Worm (Caenorhabditis elegans) whole organism, L2 larva: ENCODE data around the gene nsph-3.2.

ENCODE experiments used
- R02D3.7 ChIP-seq: fragments of 150-350 bp; optimal IDR thresholded peaks from 2 replicates; lab custom pipeline; 2014; ENCODE audit warnings: missing biosample characterization, missing genetic modification characterization
- ama-1 ChIP-seq: fragments of 150-350 bp; optimal IDR thresholded peaks from 2 replicates; lab custom pipeline; 2018; ENCODE audit warnings: inconsistent platforms
- ceh-16 ChIP-seq: fragments of 150-350 bp; optimal IDR thresholded peaks from 2 replicates; lab custom pipeline; 2014; ENCODE audit warnings: missing biosample characterization, missing genetic modification characterization
- mbf-1 ChIP-seq: sonication (generic microtip); optimal IDR thresholded peaks from 2 replicates; lab custom pipeline; 2017; ENCODE audit warnings: missing biosample characterization, missing genetic modification characterization
- mdl-1 ChIP-seq, 2 experiments: fragments of 150-350 bp in 1 of 2; sonication (generic microtip) in 1 of 2; optimal IDR thresholded peaks; 2 replicates each; lab custom pipeline; 2017; ENCODE audit warnings: missing biosample characterization in 2 of 2, missing genetic modification characterization in 2 of 2
- nhr-10 ChIP-seq: sonication (generic microtip); optimal IDR thresholded peaks from 2 replicates; lab custom pipeline; 2017; ENCODE audit warnings: missing biosample characterization, missing genetic modification characterization
- nhr-21 ChIP-seq: fragments of 150-350 bp; optimal IDR thresholded peaks from 2 replicates; lab custom pipeline; 2014; ENCODE audit warnings: missing biosample characterization, missing genetic modification characterization
- sma-9 ChIP-seq, 2 experiments: fragments of 150-350 bp in 1 of 2; sonication (generic microtip) in 1 of 2; optimal IDR thresholded peaks; 2 replicates each; lab custom pipeline; 2014 to 2016; ENCODE audit warnings: missing genetic modification characterization in 2 of 2, mild to moderate bottlenecking in 1 of 2, missing biosample characterization in 1 of 2, missing compliant biosample characterization in 1 of 2, missing genetic modification reagents in 1 of 2, moderate library complexity in 1 of 2
- zag-1 ChIP-seq: fragments of 150-350 bp; optimal IDR thresholded peaks from 2 replicates; lab custom pipeline; 2014; ENCODE audit warnings: missing biosample characterization, missing genetic modification characterization
- ztf-1 ChIP-seq: fragments of 200-800 bp; sonication (Bioruptor generic); conservative IDR thresholded peaks from 2 replicates; pipeline ENCODE4 v1.3.6; 2022; ENCODE audit warnings: missing genetic modification characterization, missing compliant biosample characterization

The nsph-3.2 gene

ce11 chrIV:10157489-10158088 lies 44.9 kb downstream of the nsph-3.2 start, which contains the start of gene ttr-53:
Gene ttr-53 (plus strand): TSS chrIV:10158038.
- TF ChIP-seq nhr-21 = no peak
- no peak for TF ChIP-seq mdl-1 (tag; optimal IDR thresholded peaks at IDR 0.05; lab: Kevin White, UChicago)

ce11 chrIV:10161706-10162105 lies 49.0 kb downstream of the nsph-3.2 start, which contains the start of gene pps-1:
Gene pps-1 (plus strand): TSS chrIV:10162006.
- no peak for TF ChIP-seq sma-9 (GFP tag; optimal IDR thresholded peaks at IDR 0.05; lab: Kevin White, UChicago)
- no peak for TF ChIP-seq sma-9 (tag; optimal IDR thresholded peaks at IDR 0.05; lab: Kevin White, UChicago)
- TF ChIP-seq R02D3.7 (tag; lab: Kevin White, UChicago) = no peak
- TF ChIP-seq ztf-1 (GFP tag; lab: Robert Waterston, UW) = no peak
- TF ChIP-seq mbf-1 (tag; lab: Kevin White, UChicago) = no peak
- no peak for TF ChIP-seq nhr-10 (tag; lab: Kevin White, UChicago)
- TF ChIP-seq zag-1 (tag; lab: Kevin White, UChicago) = no peak
- no peak for TF ChIP-seq ceh-16 (tag; lab: Kevin White, UChicago)
- no peak for TF ChIP-seq ama-1 (lab: Kevin White, UChicago)
- TF ChIP-seq, all 48 proteins: peak for 0
